Fruit fly (Drosophila melanogaster) Kc167 (cell line): ENCODE data around the gene CG5500.

Experiments
- Myc ChIP-seq: fragments of >200 bp; optimal IDR thresholded peaks from 2 replicates; lab custom pipeline; 2017; ENCODE audit warnings: missing external identifiers
- Sin3A ChIP-seq: fragments of >200 bp; optimal IDR thresholded peaks from 2 replicates; lab custom pipeline; 2018; ENCODE audit warnings: missing external identifiers
- insv ChIP-seq: fragments of >200 bp; optimal IDR thresholded peaks from 3 replicates; lab custom pipeline; 2018; ENCODE audit warnings: missing external identifiers
- psq ChIP-seq: fragments of >200 bp; optimal IDR thresholded peaks from 2 replicates; lab custom pipeline; 2017; ENCODE audit warnings: missing external identifiers
- ttk ChIP-seq: sonication (Bioruptor generic); optimal IDR thresholded peaks from 2 replicates; lab custom pipeline; 2017; ENCODE audit warnings: missing external identifiers

- TF ChIP-seq insv (lab: Kevin White, UChicago) (no peak), psq (lab: Kevin White, UChicago) (no peak), Myc (lab: Kevin White, UChicago) (no peak), Sin3A (lab: Kevin White, UChicago) (no peak), ttk (lab: Kevin White, UChicago) (no peak)
Measured at dm6 chr3R:26893621-26894316, 17.3 kb downstream of the CG5500 start.
